Fruit fly (Drosophila melanogaster): ENCODE measurements around the gene Pxn.

The Pxn gene

dm6 chr3L:2582290-2582689 is 47.6 kb downstream of the Pxn start (continued):
- TF ChIP-seq CG3032 (tag; optimal IDR thresholded peaks at IDR 0.05) (no peak), CG8119 (GFP tag; IDR thresholded peaks at IDR 0.05) (peak; percentile 81), CG11902 (GFP tag; optimal IDR thresholded peaks at IDR 0.05) (no peak), pdm3 (GFP tag; optimal IDR thresholded peaks at IDR 0.05) (peak; percentile 29), salr (GFP tag; optimal IDR thresholded peaks at IDR 0.05) (no peak), Smox (GFP tag; optimal IDR thresholded peaks at IDR 0.05) (no peak), CG6792 (GFP tag; optimal IDR thresholded peaks at IDR 0.05) (no peak), Lpt (GFP tag; optimal IDR thresholded peaks at IDR 0.05) (no peak), dsx (GFP tag; optimal IDR thresholded peaks at IDR 0.05; ENCODE audit: poor library complexity, severe bottlenecking) (no peak), fd59A (GFP tag; optimal IDR thresholded peaks at IDR 0.05) (peak; percentile 6), CG6854 (GFP tag; optimal IDR thresholded peaks at IDR 0.05) (no peak), achi (GFP tag; optimal IDR thresholded peaks at IDR 0.05) (no peak), CG32006 (GFP tag; optimal IDR thresholded peaks at IDR 0.05) (peak; percentile 71), CG1621 (tag; optimal IDR thresholded peaks at IDR 0.05) (no peak), ss (GFP tag; optimal IDR thresholded peaks at IDR 0.05) (no peak), vri (GFP tag; optimal IDR thresholded peaks at IDR 0.05) (no peak)

DNA sequence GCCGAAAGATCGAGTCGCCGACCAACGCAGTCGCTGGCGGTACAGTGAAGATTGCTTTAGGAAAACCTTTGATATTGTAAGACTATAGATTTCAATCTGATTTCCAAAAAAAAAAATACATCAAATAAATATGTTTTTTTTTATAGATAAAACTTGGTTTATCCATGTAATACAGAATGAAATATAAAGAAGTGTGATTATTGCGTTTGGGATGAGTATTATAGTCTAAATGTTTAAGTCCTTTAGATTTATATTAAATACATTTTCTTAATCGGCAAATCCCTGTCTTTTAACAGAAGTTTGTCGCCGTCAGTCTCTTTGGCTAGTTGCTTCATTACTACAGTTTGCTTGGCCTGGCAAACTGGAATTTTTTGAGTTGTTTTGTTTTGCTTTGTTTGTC is 48.0 kb downstream of the Pxn start:
- TF ChIP-seq CG4318 (GFP tag; optimal IDR thresholded peaks at IDR 0.05) (peak; percentile 24), OdsH (GFP tag; optimal IDR thresholded peaks at IDR 0.05) (no peak), CG1621 (tag; optimal IDR thresholded peaks at IDR 0.05) (no peak), svp (GFP tag) (no peak), CG15336 (GFP tag; IDR thresholded peaks at IDR 0.05) (peak; percentile 71), CG6854 (GFP tag; optimal IDR thresholded peaks at IDR 0.05) (no peak), CG11762 (GFP tag; optimal IDR thresholded peaks at IDR 0.05; ENCODE audit: insufficient read depth) (no peak), CG8119 (GFP tag; IDR thresholded peaks at IDR 0.05) (peak; percentile 26; the same call in 1 of the 3 replicates), eg (GFP tag; IDR thresholded peaks at IDR 0.05) (peak; percentile 77), CG11902 (GFP tag; optimal IDR thresholded peaks at IDR 0.05) (no peak), Gug (GFP tag; IDR thresholded peaks at IDR 0.05) (no peak), CG3919 (GFP tag; optimal IDR thresholded peaks at IDR 0.05) (no peak), fd85E (GFP tag; optimal IDR thresholded peaks at IDR 0.05) (no peak), Eip78C (GFP tag) (peak; percentile 71), CG31627 (GFP tag; optimal IDR thresholded peaks at IDR 0.05) (no peak)

- TF ChIP-seq CG16779 (tag; optimal IDR thresholded peaks at IDR 0.05) (no peak), cyc (GFP tag; optimal IDR thresholded peaks at IDR 0.05) (peak; percentile 79), Sox102F (GFP tag; optimal IDR thresholded peaks at IDR 0.05) (peak; percentile 68), CG8319 (GFP tag; optimal IDR thresholded peaks at IDR 0.05) (peak; percentile 35), CG6854 (GFP tag; optimal IDR thresholded peaks at IDR 0.05) (peak; percentile 13), CG6792 (GFP tag; optimal IDR thresholded peaks at IDR 0.05) (peak; percentile 63), net (GFP tag; optimal IDR thresholded peaks at IDR 0.05) (peak; percentile 62), Hr38 (GFP tag; optimal IDR thresholded peaks at IDR 0.05) (no peak), ss (GFP tag; optimal IDR thresholded peaks at IDR 0.05) (peak in 1 of 2 experiments; percentile 33), OdsH (GFP tag; optimal IDR thresholded peaks at IDR 0.05) (peak; percentile 76), CG11902 (GFP tag; optimal IDR thresholded peaks at IDR 0.05) (peak; percentile 62), CG15336 (GFP tag; IDR thresholded peaks at IDR 0.05) (peak; percentile 96), fkh (GFP tag; optimal IDR thresholded peaks at IDR 0.05) (peak; percentile 84), CG34406 (GFP tag; optimal IDR thresholded peaks at IDR 0.05) (peak; percentile 69), Hr4 (GFP tag; optimal IDR thresholded peaks at IDR 0.05) (peak; percentile 89), vri (GFP tag; optimal IDR thresholded peaks at IDR 0.05) (peak; percentile 56), CG1621 (tag; optimal IDR thresholded peaks at IDR 0.05) (no peak), CG9139 (GFP tag; optimal IDR thresholded peaks at IDR 0.05) (no peak), CG7368 (GFP tag; optimal IDR thresholded peaks at IDR 0.05) (peak; percentile 52), CG11762 (GFP tag; optimal IDR thresholded peaks at IDR 0.05; ENCODE audit: insufficient read depth) (peak; percentile 59), CG6276 (GFP tag; optimal IDR thresholded peaks at IDR 0.05) (peak; percentile 88), fd59A (GFP tag; optimal IDR thresholded peaks at IDR 0.05) (peak; percentile 36), CG8119 (GFP tag; IDR thresholded peaks at IDR 0.05) (peak; percentile 96), CG10669 (GFP tag; optimal IDR thresholded peaks at IDR 0.05) (peak; percentile 67), dac (GFP tag; optimal IDR thresholded peaks at IDR 0.05) (peak; percentile 84), esn (GFP tag; optimal IDR thresholded peaks at IDR 0.05) (peak; percentile 73), pdm3 (GFP tag; optimal IDR thresholded peaks at IDR 0.05) (peak; percentile 70), eg (GFP tag; IDR thresholded peaks at IDR 0.05) (peak; percentile 94), Sox14 (GFP tag; optimal IDR thresholded peaks at IDR 0.05) (peak; percentile 83), Smox (GFP tag; optimal IDR thresholded peaks at IDR 0.05) (peak; percentile 56), CG3032 (tag; optimal IDR thresholded peaks at IDR 0.05) (peak; percentile 55), dsx (GFP tag; optimal IDR thresholded peaks at IDR 0.05; ENCODE audit: poor library complexity, severe bottlenecking) (peak; percentile 25), achi (GFP tag; optimal IDR thresholded peaks at IDR 0.05) (peak; percentile 79), spab (GFP tag; optimal IDR thresholded peaks at IDR 0.05) (peak; percentile 17), CG31627 (GFP tag; optimal IDR thresholded peaks at IDR 0.05) (peak; percentile 70), Lpt (GFP tag; optimal IDR thresholded peaks at IDR 0.05) (peak; percentile 75)
These were observed 48.5 kb downstream of the Pxn start for dm6 chr3L:2581343-2581825.
